Worm (Caenorhabditis elegans): ENCODE measurements around the gene crn-7.

ce11 chrIII:8303440-8303839, 35.1 kb downstream of the crn-7 start:
- TF ChIP-seq zag-1 (tag; optimal IDR thresholded peaks at IDR 0.05) (no peak), egl-27 (tag; optimal IDR thresholded peaks at IDR 0.05) (no peak), ama-1 (optimal IDR thresholded peaks at IDR 0.05) (no peak), ZK546.5 (tag; optimal IDR thresholded peaks at IDR 0.05) (no peak), pqm-1 (tag; optimal IDR thresholded peaks at IDR 0.05) (no peak), jun-1 (tag; optimal IDR thresholded peaks at IDR 0.05) (no peak), nhr-28 (tag; optimal IDR thresholded peaks at IDR 0.05) (no peak), nhr-76 (tag; optimal IDR thresholded peaks at IDR 0.05) (no peak), hlh-30 (tag; optimal IDR thresholded peaks at IDR 0.05; ENCODE audit: insufficient read depth) (no peak)

Measured in whole organism, L4 larva.